Worm (Caenorhabditis elegans) whole organism, L4 larva: ENCODE data around the gene lec-11.

ENCODE experiments used
- R02D3.7 ChIP-seq: fragments of 150-350 bp; sonication (generic microtip); optimal IDR thresholded peaks from 3 replicates; lab custom pipeline; 2014; ENCODE audit warnings: missing biosample characterization, missing genetic modification characterization
- Y105C5A.15 ChIP-seq: fragments of 200-800 bp; sonication (Bioruptor generic); IDR thresholded peaks from 2 replicates; pipeline ENCODE4 v1.3.6; 2022; ENCODE audit warnings: missing genetic modification characterization, missing compliant biosample characterization
- Y48G9A.11 ChIP-seq: fragments of 200-800 bp; sonication (Bioruptor generic); IDR thresholded peaks from 2 replicates; pipeline ENCODE4 v1.3.6; 2022; ENCODE audit warnings: missing genetic modification reagents, missing genetic modification characterization, missing compliant biosample characterization
- attf-4 ChIP-seq: sonication (generic microtip); optimal IDR thresholded peaks from 3 replicates; lab custom pipeline; 2017; ENCODE audit warnings: missing biosample characterization, missing genetic modification characterization
- ceh-20 ChIP-seq: fragments of 200-800 bp; sonication (Bioruptor generic); IDR thresholded peaks from 2 replicates; pipeline ENCODE4 v1.3.6; 2022; ENCODE audit warnings: missing genetic modification reagents, missing genetic modification characterization, missing compliant biosample characterization
- ceh-28 ChIP-seq: fragments of 150-350 bp; optimal IDR thresholded peaks from 2 replicates; lab custom pipeline; 2014; ENCODE audit warnings: missing biosample characterization, missing genetic modification reagents, missing genetic modification characterization
- ceh-82 ChIP-seq: sonication (generic microtip); optimal IDR thresholded peaks from 2 replicates; lab custom pipeline; 2017; ENCODE audit warnings: missing biosample characterization, missing genetic modification characterization
- daf-16 ChIP-seq, 3 experiments: sonication (generic microtip); optimal IDR thresholded peaks; 2 replicates each; lab custom pipeline; 2016 to 2017; ENCODE audit warnings: missing genetic modification characterization in 3 of 3, missing genetic modification reagents in 3 of 3, mild to moderate bottlenecking in 2 of 3, missing compliant biosample characterization in 2 of 3, missing biosample characterization in 1 of 3, moderate library complexity in 1 of 3
- dmd-6 ChIP-seq: fragments of 200-800 bp; sonication (Bioruptor generic); IDR thresholded peaks from 2 replicates; pipeline ENCODE4 v1.3.6; 2022; ENCODE audit warnings: missing genetic modification reagents, missing genetic modification characterization, missing compliant biosample characterization
- duxl-1 ChIP-seq: sonication (generic microtip); optimal IDR thresholded peaks from 2 replicates; lab custom pipeline; 2016; ENCODE audit warnings: mild to moderate bottlenecking, missing genetic modification characterization, moderate library complexity, missing compliant biosample characterization; ENCODE audit not compliant: poor library complexity
- dve-1 ChIP-seq: sonication (generic microtip); optimal IDR thresholded peaks from 2 replicates; lab custom pipeline; 2017; ENCODE audit warnings: antibody characterized with exemption, mild to moderate bottlenecking, missing genetic modification characterization, missing compliant biosample characterization; ENCODE audit not compliant: insufficient read depth
- hif-1 ChIP-seq, 2 experiments: sonication (generic microtip); optimal IDR thresholded peaks; 2 replicates each; lab custom pipeline; 2016 to 2017; ENCODE audit warnings: missing compliant biosample characterization in 2 of 2, missing genetic modification characterization in 2 of 2, missing genetic modification reagents in 2 of 2, missing genotype in 2 of 2, mild to moderate bottlenecking in 1 of 2
- hlh-11 ChIP-seq: fragments of 200-800 bp; sonication (Bioruptor generic); optimal IDR thresholded peaks from 2 replicates; lab custom pipeline; 2018; ENCODE audit warnings: mild to moderate bottlenecking, missing genetic modification characterization, missing compliant biosample characterization
- hlh-30 ChIP-seq: sonication (generic microtip); optimal IDR thresholded peaks from 2 replicates; lab custom pipeline; 2017; ENCODE audit warnings: antibody characterized with exemption, mild to moderate bottlenecking, missing genetic modification characterization, missing compliant biosample characterization; ENCODE audit not compliant: insufficient read depth
- lin-1 ChIP-seq: fragments of 200-800 bp; sonication (Bioruptor generic); IDR thresholded peaks from 2 replicates; pipeline ENCODE4 v1.3.6; 2022; ENCODE audit warnings: missing genetic modification reagents, missing genetic modification characterization, missing compliant biosample characterization
- lsy-2 ChIP-seq, 2 experiments: fragments of 150-350 bp in 1 of 2; sonication (generic microtip) in 1 of 2; optimal IDR thresholded peaks; 2 replicates each; lab custom pipeline; 2014 to 2017; ENCODE audit warnings: missing biosample characterization in 2 of 2, missing genetic modification characterization in 2 of 2
- madf-9 ChIP-seq: fragments of 200-800 bp; sonication (Bioruptor generic); conservative IDR thresholded peaks from 2 replicates; pipeline ENCODE4 v1.3.6; 2022; ENCODE audit warnings: missing genetic modification reagents, missing genetic modification characterization, missing compliant biosample characterization
- mdl-1 ChIP-seq, 2 experiments: fragments of 150-350 bp in 1 of 2; sonication (generic microtip) in 1 of 2; optimal IDR thresholded peaks; 2 replicates each; lab custom pipeline; 2014 to 2017; ENCODE audit warnings: missing biosample characterization in 2 of 2, missing genetic modification characterization in 2 of 2
- mes-2 ChIP-seq: sonication (generic microtip); optimal IDR thresholded peaks from 2 replicates; lab custom pipeline; 2016; ENCODE audit warnings: missing genotype, mild to moderate bottlenecking, missing genetic modification characterization, missing compliant biosample characterization; ENCODE audit not compliant: poor library complexity, severe bottlenecking
- mxl-3 ChIP-seq: fragments of 200-800 bp; sonication (Bioruptor generic); optimal IDR thresholded peaks from 2 replicates; lab custom pipeline; 2018; ENCODE audit warnings: mild to moderate bottlenecking, missing genetic modification characterization, missing compliant biosample characterization
- nhr-10 ChIP-seq: fragments of 150-350 bp; optimal IDR thresholded peaks from 2 replicates; lab custom pipeline; 2014; ENCODE audit warnings: missing biosample characterization, missing genetic modification characterization
- nhr-102 ChIP-seq: sonication (generic microtip); optimal IDR thresholded peaks from 2 replicates; lab custom pipeline; 2016; ENCODE audit warnings: mild to moderate bottlenecking, missing genetic modification characterization, moderate library complexity, missing compliant biosample characterization
- nhr-237 ChIP-seq: sonication (generic microtip); optimal IDR thresholded peaks from 2 replicates; lab custom pipeline; 2017; ENCODE audit warnings: missing biosample characterization, missing genetic modification characterization
- nhr-28 ChIP-seq: fragments of 150-350 bp; optimal IDR thresholded peaks from 2 replicates; lab custom pipeline; 2014; ENCODE audit warnings: missing biosample characterization, missing genetic modification characterization
- nhr-48 ChIP-seq: sonication (generic microtip); optimal IDR thresholded peaks from 2 replicates; lab custom pipeline; 2016; ENCODE audit warnings: mild to moderate bottlenecking, missing genetic modification characterization, missing compliant biosample characterization
- nhr-77 ChIP-seq: fragments of 150-350 bp; optimal IDR thresholded peaks from 2 replicates; lab custom pipeline; 2014; ENCODE audit warnings: missing biosample characterization, missing genetic modification characterization
- pha-4 ChIP-seq, 2 experiments: fragments of 150-350 bp in 1 of 2; fragments of 200-800 bp in 1 of 2; sonication (Bioruptor generic) in 1 of 2; IDR thresholded peaks in 1 of 2; optimal IDR thresholded peaks in 1 of 2; 2 replicates each; pipeline versions ENCODE4 v1.3.6 to Lab custom; 2014 to 2022; ENCODE audit warnings: missing genetic modification characterization in 2 of 2, missing genetic modification reagents in 2 of 2, missing biosample characterization in 1 of 2, missing compliant biosample characterization in 1 of 2
- php-3 ChIP-seq: fragments of 200-800 bp; sonication (Bioruptor generic); IDR thresholded peaks from 2 replicates; pipeline ENCODE4 v1.3.6; 2022; ENCODE audit warnings: missing genetic modification reagents, missing genetic modification characterization, missing compliant biosample characterization
- pqm-1 ChIP-seq: sonication (generic microtip); optimal IDR thresholded peaks from 2 replicates; lab custom pipeline; 2017; ENCODE audit warnings: missing biosample characterization, missing genetic modification characterization
- saeg-2 ChIP-seq: fragments of 200-800 bp; sonication (Bioruptor generic); IDR thresholded peaks from 2 replicates; pipeline ENCODE4 v1.3.6; 2022; ENCODE audit warnings: missing genetic modification reagents, missing genetic modification characterization, missing compliant biosample characterization
- skn-1 ChIP-seq: fragments of 150-350 bp; optimal IDR thresholded peaks from 2 replicates; lab custom pipeline; 2014; ENCODE audit warnings: missing biosample characterization, missing genetic modification characterization
- snpc-4 ChIP-seq: fragments of 150-350 bp; optimal IDR thresholded peaks from 2 replicates; lab custom pipeline; 2014; ENCODE audit warnings: missing biosample characterization, missing genetic modification characterization
- tra-1 ChIP-seq: fragments of 200-800 bp; sonication (Bioruptor generic); IDR thresholded peaks from 2 replicates; pipeline ENCODE4 v1.3.6; 2022; ENCODE audit warnings: missing genetic modification reagents, missing genetic modification characterization, missing compliant biosample characterization
- zip-11 ChIP-seq: fragments of 200-800 bp; sonication (Bioruptor generic); IDR thresholded peaks from 2 replicates; pipeline ENCODE4 v1.3.6; 2022; ENCODE audit warnings: missing genetic modification characterization, missing compliant biosample characterization
- ztf-7 ChIP-seq: fragments of 150-350 bp; optimal IDR thresholded peaks from 2 replicates; lab custom pipeline; 2014; ENCODE audit warnings: missing biosample characterization, missing genetic modification characterization

lec-11 gene

ce11 chrIV:6555388-6556330, 34.3 kb downstream of the lec-11 start, which contains the start of gene paqr-1 (continued):
- TF ChIP-seq ceh-20 (GFP tag; lab: Robert Waterston, UW) (no peak), hlh-30 (tag; lab: Kevin White, UChicago) (peak; percentile 82), snpc-4 (no peak), Y48G9A.11 (GFP tag; lab: Robert Waterston, UW) (no peak)

- TF ChIP-seq ztf-7 (tag; lab: Kevin White, UChicago) (peak; percentile 48), nhr-102 (tag; lab: Kevin White, UChicago) (peak; percentile 3), ceh-28 (tag; lab: Kevin White, UChicago) (no peak), dmd-6 (peak; percentile 84), nhr-48 (tag; lab: Kevin White, UChicago) (peak; percentile 26), duxl-1 (tag; lab: Kevin White, UChicago) (no peak), zip-11 (GFP tag; lab: Robert Waterston, UW) (no peak), dve-1 (tag; lab: Kevin White, UChicago) (peak; percentile 88), R02D3.7 (tag; lab: Kevin White, UChicago) (no peak), nhr-77 (tag; lab: Kevin White, UChicago) (peak; percentile 59), php-3 (GFP tag; lab: Robert Waterston, UW) (peak; percentile 61), attf-4 (tag; lab: Kevin White, UChicago) (no peak), Y105C5A.15 (GFP tag; lab: Robert Waterston, UW) (no peak), madf-9 (no peak), mdl-1 (tag; optimal IDR thresholded peaks at IDR 0.05; lab: Kevin White, UChicago) (peak in 1 of 2 experiments; percentile 56), lsy-2 (tag; optimal IDR thresholded peaks at IDR 0.05; lab: Kevin White, UChicago) (no peak), mxl-3 (peak; percentile 74), hif-1 (tag; optimal IDR thresholded peaks at IDR 0.05; lab: Kevin White, UChicago) (no peak), skn-1 (tag; lab: Kevin White, UChicago) (peak; percentile 5), tra-1 (0 out of 2 replicates have a peak, but pooled peaks have one; percentile 14), pqm-1 (tag; lab: Kevin White, UChicago) (peak; percentile 95), hlh-30 (tag; lab: Kevin White, UChicago) (peak; percentile 79), nhr-28 (peak; percentile 91), nhr-237 (tag; lab: Kevin White, UChicago) (no peak), nhr-10 (tag; lab: Kevin White, UChicago) (peak; percentile 54), ceh-82 (no peak), saeg-2 (no peak), pha-4 (GFP tag; IDR thresholded peaks at IDR 0.05; lab: Robert Waterston, UW) (peak; percentile 42; the same call in 1 of the 2 replicates), pha-4 (tag; optimal IDR thresholded peaks at IDR 0.05; lab: Kevin White, UChicago) (no peak), hlh-11 (tag; lab: Kevin White, UChicago) (peak; percentile 83), mes-2 (peak; percentile 66), daf-16 (GFP tag; optimal IDR thresholded peaks at IDR 0.05; lab: Kevin White, UChicago) (no peak), daf-16 (tag; optimal IDR thresholded peaks at IDR 0.05; lab: Kevin White, UChicago) (peak; percentile 66), lin-1 (GFP tag; lab: Robert Waterston, UW) (peak; percentile 50; the same call in 1 of the 2 replicates)
Measured at ce11 chrIV:6554865-6555264, 35.1 kb downstream of the lec-11 start.
